Fruit fly (Drosophila melanogaster) Kc167 (cell line): ENCODE data around the gene rgn.

ENCODE experiments used
- Myc ChIP-seq: fragments of >200 bp; optimal IDR thresholded peaks from 2 replicates; lab custom pipeline; 2017; ENCODE audit warnings: missing external identifiers
- Sin3A ChIP-seq: fragments of >200 bp; optimal IDR thresholded peaks from 2 replicates; lab custom pipeline; 2018; ENCODE audit warnings: missing external identifiers
- h ChIP-seq: fragments of >200 bp; optimal IDR thresholded peaks from 3 replicates; lab custom pipeline; 2018; ENCODE audit warnings: missing external identifiers
- insv ChIP-seq: fragments of >200 bp; optimal IDR thresholded peaks from 3 replicates; lab custom pipeline; 2018; ENCODE audit warnings: missing external identifiers
- psq ChIP-seq: fragments of >200 bp; optimal IDR thresholded peaks from 2 replicates; lab custom pipeline; 2017; ENCODE audit warnings: missing external identifiers
- ttk ChIP-seq: sonication (Bioruptor generic); optimal IDR thresholded peaks from 2 replicates; lab custom pipeline; 2017; ENCODE audit warnings: missing external identifiers

Gene rgn

DNA sequence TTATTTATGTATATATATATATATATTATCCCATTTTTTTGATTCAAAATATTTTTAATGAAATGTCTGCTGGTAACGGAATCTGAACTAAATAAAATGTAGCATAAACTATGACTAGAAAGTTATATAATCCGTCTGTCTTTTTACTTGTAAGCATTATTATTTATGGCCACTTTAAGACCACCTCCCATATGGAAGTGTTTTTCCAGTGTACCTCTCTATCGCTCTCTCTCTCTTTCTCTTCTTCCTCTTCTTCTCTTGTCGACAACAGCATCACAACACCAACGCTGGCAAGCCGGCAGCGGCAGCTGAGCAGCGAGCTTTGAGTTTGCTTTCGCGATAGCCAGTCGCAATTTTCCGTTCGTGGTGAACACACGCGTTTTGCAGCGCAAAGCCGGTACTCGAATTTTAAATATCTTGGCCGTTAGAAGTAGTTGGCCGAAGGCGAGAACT lies at the start of gene rgn:
TSS of gene rgn (plus strand) at position 344 of the 453 bp plus-strand sequence.
- no peak for TF ChIP-seq ttk
- no peak for TF ChIP-seq insv (lab: Kevin White, UChicago)
- TF ChIP-seq psq (lab: Kevin White, UChicago), result no peak
- no peak for TF ChIP-seq Sin3A (lab: Kevin White, UChicago)
- TF ChIP-seq h (lab: Kevin White, UChicago), result no peak
- no peak for TF ChIP-seq Myc

- TF ChIP-seq Sin3A (lab: Kevin White, UChicago) (no peak), Myc (no peak), insv (lab: Kevin White, UChicago) (no peak), psq (lab: Kevin White, UChicago) (no peak), ttk (no peak), h (lab: Kevin White, UChicago) (no peak)
Observed at dm6 chr3L:21334999-21335631, 47.2 kb upstream of the rgn start, which contains the start of gene Tsr1. TSS of gene Tsr1 (plus strand) at chr3L:21335215.

DNA sequence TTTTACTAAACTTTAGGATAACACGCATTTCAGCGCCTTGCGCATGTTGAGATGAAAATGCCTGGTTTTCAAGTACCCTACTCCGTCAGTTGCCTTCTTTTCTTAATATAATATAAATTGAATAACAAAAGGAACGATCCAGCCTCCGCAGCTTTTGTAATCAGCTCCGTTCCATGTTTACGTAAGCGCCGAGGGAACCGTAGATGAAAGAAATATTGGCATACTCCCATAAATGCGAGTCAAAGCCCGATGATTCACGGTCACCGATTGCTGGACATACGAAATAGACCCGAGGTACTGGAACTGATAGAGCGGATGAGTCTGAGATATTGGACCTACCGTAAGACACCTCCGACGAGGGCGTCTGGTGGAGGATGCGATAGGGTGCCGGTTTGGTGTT lies 39.7 kb upstream of the rgn start:
- no peak for TF ChIP-seq Myc
- TF ChIP-seq insv (lab: Kevin White, UChicago), result no peak
- TF ChIP-seq h (lab: Kevin White, UChicago), result no peak
- TF ChIP-seq ttk, result no peak
- TF ChIP-seq Sin3A (lab: Kevin White, UChicago), result no peak
- TF ChIP-seq psq (lab: Kevin White, UChicago), result no peak

- TF ChIP-seq h (lab: Kevin White, UChicago) (no peak), ttk (no peak), Sin3A (lab: Kevin White, UChicago) (no peak), psq (lab: Kevin White, UChicago) (no peak), Myc (no peak), insv (lab: Kevin White, UChicago) (no peak)
Observed at dm6 chr3L:21343254-21344083, 38.8 kb upstream of the rgn start, which contains the start of the genes Tbc1d8-9 and CG32436. TSS of gene Tbc1d8-9 (minus strand) at chr3L:21343716. TSS of gene CG32436 (plus strand) at chr3L:21344033.

DNA sequence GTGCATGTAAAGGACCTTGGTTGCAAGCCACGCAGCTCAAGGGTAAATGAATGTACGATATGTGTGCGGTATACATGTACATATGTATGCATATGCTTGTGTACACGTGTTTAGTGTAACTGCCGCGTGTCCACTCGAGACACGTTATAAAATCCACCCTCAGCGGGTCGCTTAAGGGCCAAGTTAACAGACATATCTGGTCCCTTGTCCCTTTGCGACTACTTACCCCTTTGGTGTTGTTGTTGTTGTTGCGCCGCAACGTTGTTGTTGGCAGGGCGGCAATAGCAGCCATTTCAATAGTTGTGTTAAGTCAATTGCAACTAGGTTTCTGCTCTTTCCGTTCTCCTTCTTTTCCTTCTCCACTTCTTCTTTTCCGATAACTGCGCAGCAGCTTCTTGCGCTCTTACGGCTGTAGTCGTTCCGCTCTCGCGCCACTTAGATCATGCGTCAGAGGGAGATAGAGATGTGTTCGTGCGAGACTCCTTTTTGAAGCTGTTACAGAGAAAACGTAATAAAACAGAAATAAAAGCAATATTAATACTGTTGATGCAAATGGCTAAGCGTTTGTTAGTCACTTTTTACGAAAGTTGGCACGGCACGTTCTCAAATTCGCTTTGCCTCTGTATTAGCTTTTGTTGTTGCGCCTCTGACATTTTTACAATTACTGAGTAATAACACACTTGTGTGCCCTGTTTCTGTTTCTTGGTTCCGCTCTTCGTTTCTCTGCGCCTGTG lies 35.7 kb upstream of the rgn start:
- TF ChIP-seq ttk (no peak), insv (lab: Kevin White, UChicago) (no peak), h (lab: Kevin White, UChicago) (no peak)

- TF ChIP-seq h (lab: Kevin White, UChicago) (no peak), Sin3A (lab: Kevin White, UChicago) (no peak), Myc (no peak), insv (lab: Kevin White, UChicago) (no peak), ttk (no peak), psq (lab: Kevin White, UChicago) (no peak)
Observed at dm6 chr3L:21347197-21347831, 35.0 kb upstream of the rgn start.

DNA sequence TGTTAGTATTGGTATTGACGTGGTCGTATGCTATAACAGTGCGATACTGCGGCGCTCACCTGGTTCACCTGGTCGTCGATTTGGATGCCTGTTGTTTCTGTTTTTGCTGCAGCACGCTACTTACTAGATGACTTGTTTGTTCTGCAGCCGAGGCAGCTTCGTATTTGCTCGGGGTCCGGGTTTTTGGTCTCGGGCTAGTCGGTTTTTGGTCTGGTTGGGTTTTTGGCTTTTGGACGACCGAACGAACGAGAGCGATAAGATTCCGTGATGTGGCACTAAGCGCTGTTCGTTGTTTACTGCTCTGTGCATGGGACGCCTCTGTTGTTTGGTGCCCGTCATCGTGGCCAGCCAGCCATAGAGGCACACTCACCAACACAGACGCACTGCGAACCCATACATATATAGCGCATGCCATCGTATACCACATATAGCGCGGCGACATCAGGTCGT lies 33.3 kb upstream of the rgn start, which contains the start of gene ebd2:
TSS of gene ebd2 (minus strand) at position 306 of the 450 bp plus-strand sequence.
- no peak for TF ChIP-seq ttk
- TF ChIP-seq insv (lab: Kevin White, UChicago), result no peak
- TF ChIP-seq psq (lab: Kevin White, UChicago), result no peak
- TF ChIP-seq Sin3A (lab: Kevin White, UChicago), result no peak
- TF ChIP-seq Myc, result no peak
- TF ChIP-seq h (lab: Kevin White, UChicago), result no peak

DNA sequence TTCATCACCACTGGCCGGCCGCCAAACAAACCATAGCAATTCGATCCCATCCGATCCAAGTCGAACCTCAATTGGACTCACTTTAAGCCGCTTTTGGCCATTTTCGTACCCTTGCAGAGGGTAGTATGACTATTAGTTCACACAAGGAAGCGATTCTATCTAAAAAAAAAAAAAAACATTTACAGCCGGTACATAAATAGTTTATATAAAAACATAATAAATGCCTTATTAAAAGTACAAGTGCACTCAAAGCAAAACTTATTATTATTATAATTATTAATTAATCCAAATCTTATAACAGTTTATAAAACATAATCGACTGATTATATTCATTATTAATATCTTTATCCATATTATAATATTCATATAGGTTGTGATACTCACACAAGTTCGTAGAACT lies 25.9 kb upstream of the rgn start, which contains the start of gene CG12971:
TSS of gene CG12971 (minus strand) at position 101 of the 400 bp plus-strand sequence.
- TF ChIP-seq psq (lab: Kevin White, UChicago), result no peak

DNA sequence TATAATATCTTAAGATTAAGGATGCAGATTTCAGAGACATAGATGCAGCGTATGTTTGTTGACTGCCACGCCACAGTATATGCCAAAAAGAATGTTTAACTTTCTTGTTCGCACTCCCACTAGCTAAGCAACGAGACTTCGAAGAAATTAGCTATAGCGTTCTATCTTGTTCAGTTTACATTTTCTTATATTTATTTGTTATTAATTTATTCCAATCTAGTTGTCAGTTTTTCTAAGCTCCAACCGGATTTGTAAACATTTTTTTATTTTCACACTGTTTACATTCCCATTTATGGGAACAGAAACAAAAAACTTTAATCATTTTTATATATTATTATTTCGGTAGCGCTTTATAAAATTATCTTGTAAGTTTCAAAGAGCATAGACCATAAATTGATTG lies 24.9 kb upstream of the rgn start, which contains the start of gene CG32437:
TSS of gene CG32437 (plus strand) at position 301 of the 400 bp plus-strand sequence.
- TF ChIP-seq ttk, result no peak
- TF ChIP-seq psq (lab: Kevin White, UChicago), result no peak
- no peak for TF ChIP-seq Myc
- TF ChIP-seq h (lab: Kevin White, UChicago), result no peak
- no peak for TF ChIP-seq Sin3A (lab: Kevin White, UChicago)
- no peak for TF ChIP-seq insv (lab: Kevin White, UChicago)

DNA sequence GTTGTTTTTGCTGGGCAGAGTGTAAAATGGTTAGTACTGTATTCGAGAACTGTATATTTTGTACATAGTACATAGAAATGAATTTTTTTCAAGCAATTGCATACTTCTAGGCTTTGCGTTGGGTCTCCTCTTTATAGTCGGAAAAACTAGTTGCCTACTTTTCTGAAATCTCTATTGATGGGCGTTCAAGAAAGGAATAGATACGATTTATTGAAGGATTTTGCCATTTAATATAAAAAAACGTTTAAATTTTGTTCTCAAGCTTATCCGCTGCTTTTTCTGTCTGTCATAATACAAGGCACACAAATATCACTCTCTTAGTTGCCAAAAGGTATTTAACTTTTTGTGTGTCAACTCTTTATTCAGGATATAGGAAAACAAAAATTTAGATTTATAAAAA lies 22.4 kb upstream of the rgn start, which contains the start of gene CG32440:
TSS of gene CG32440 (plus strand) at position 301 of the 400 bp plus-strand sequence.
- TF ChIP-seq Sin3A (lab: Kevin White, UChicago), result no peak
- no peak for TF ChIP-seq Myc
- TF ChIP-seq ttk, result no peak
- TF ChIP-seq psq (lab: Kevin White, UChicago), result no peak
- TF ChIP-seq insv (lab: Kevin White, UChicago), result no peak
- TF ChIP-seq h (lab: Kevin White, UChicago), result no peak

- no peak for TF ChIP-seq psq (lab: Kevin White, UChicago)
- no peak for TF ChIP-seq Myc
- TF ChIP-seq h (lab: Kevin White, UChicago), result no peak
- no peak for TF ChIP-seq ttk
- TF ChIP-seq Sin3A (lab: Kevin White, UChicago), result no peak
- no peak for TF ChIP-seq insv (lab: Kevin White, UChicago)
Observed at dm6 chr3L:21363926-21364537, 18.3 kb upstream of the rgn start.
